Fruit fly (Drosophila melanogaster): Measurements from ENCODE around the gene CG31286.

The CG31286 gene

dm6 chr3R:6664371-6665116 is 23.5 kb downstream of the CG31286 start:
- TF ChIP-seq CG17801 (GFP tag; optimal IDR thresholded peaks at IDR 0.05; ENCODE audit: partially characterized antibody), result no peak

- no peak for TF ChIP-seq CG17801 (GFP tag; optimal IDR thresholded peaks at IDR 0.05; ENCODE audit: partially characterized antibody)
Observed at dm6 chr3R:6665117-6665654, 24.2 kb downstream of the CG31286 start.

- TF ChIP-seq CG17801 (GFP tag; optimal IDR thresholded peaks at IDR 0.05; ENCODE audit: partially characterized antibody), result no peak
Observed at dm6 chr3R:6667245-6667644, 26.2 kb downstream of the CG31286 start.

dm6 chr3R:6668234-6668633 is 27.2 kb downstream of the CG31286 start:
- TF ChIP-seq CG17801 (GFP tag; optimal IDR thresholded peaks at IDR 0.05; ENCODE audit: partially characterized antibody), result no peak

- no peak for TF ChIP-seq CG17801 (GFP tag; optimal IDR thresholded peaks at IDR 0.05; ENCODE audit: partially characterized antibody)
Observed at dm6 chr3R:6672303-6673007, 31.4 kb downstream of the CG31286 start.

dm6 chr3R:6674548-6674947 is 33.5 kb downstream of the CG31286 start:
- TF ChIP-seq CG17801 (GFP tag; optimal IDR thresholded peaks at IDR 0.05; ENCODE audit: partially characterized antibody), result no peak

dm6 chr3R:6678480-6678879 is 37.4 kb downstream of the CG31286 start, which contains the start of gene lab:
TSS of gene lab (minus strand) at chr3R:6678590.
- no peak for TF ChIP-seq CG17801 (GFP tag; optimal IDR thresholded peaks at IDR 0.05; ENCODE audit: partially characterized antibody)

dm6 chr3R:6683135-6683534 is 42.1 kb downstream of the CG31286 start:
- no peak for TF ChIP-seq CG17801 (GFP tag; optimal IDR thresholded peaks at IDR 0.05; ENCODE audit: partially characterized antibody)

dm6 chr3R:6683671-6684070 is 42.6 kb downstream of the CG31286 start:
- TF ChIP-seq CG17801 (GFP tag; optimal IDR thresholded peaks at IDR 0.05; ENCODE audit: partially characterized antibody), result no peak

dm6 chr3R:6684145-6684544 is 43.1 kb downstream of the CG31286 start, which contains the start of gene Edg84A:
TSS of gene Edg84A (plus strand) at chr3R:6684445.
- no peak for TF ChIP-seq CG17801 (GFP tag; optimal IDR thresholded peaks at IDR 0.05; ENCODE audit: partially characterized antibody)

dm6 chr3R:6686428-6686827 is 45.4 kb downstream of the CG31286 start, which contains the start of gene Ccp84Ag:
TSS of gene Ccp84Ag (plus strand) at chr3R:6686728.
- TF ChIP-seq CG17801 (GFP tag; optimal IDR thresholded peaks at IDR 0.05; ENCODE audit: partially characterized antibody), result no peak

dm6 chr3R:6687219-6687618 is 46.2 kb downstream of the CG31286 start:
- TF ChIP-seq CG17801 (GFP tag; optimal IDR thresholded peaks at IDR 0.05; ENCODE audit: partially characterized antibody), result no peak

dm6 chr3R:6688160-6688559 is 47.1 kb downstream of the CG31286 start:
- TF ChIP-seq CG17801 (GFP tag; optimal IDR thresholded peaks at IDR 0.05; ENCODE audit: partially characterized antibody), result no peak

dm6 chr3R:6690139-6690538 is 49.1 kb downstream of the CG31286 start, which contains the start of gene Ccp84Af:
TSS of gene Ccp84Af (minus strand) at chr3R:6690239.
- TF ChIP-seq CG17801 (GFP tag; optimal IDR thresholded peaks at IDR 0.05; ENCODE audit: partially characterized antibody), result no peak

- no peak for TF ChIP-seq CG17801 (GFP tag; optimal IDR thresholded peaks at IDR 0.05; ENCODE audit: partially characterized antibody)
Observed at dm6 chr3R:6691658-6692057, 50.6 kb downstream of the CG31286 start, which contains the start of gene Ccp84Ae. TSS of gene Ccp84Ae (minus strand) at chr3R:6691758.

- no peak for TF ChIP-seq CG17801 (GFP tag; optimal IDR thresholded peaks at IDR 0.05; ENCODE audit: partially characterized antibody)
Observed at dm6 chr3R:6692432-6692831, 51.4 kb downstream of the CG31286 start, which contains the start of gene Ccp84Ad. TSS of gene Ccp84Ad (plus strand) at chr3R:6692732.

Data from ovary, adult (tissue).